Fruit fly (Drosophila melanogaster): Measurements from ENCODE around the gene Dpp10.

Gene Dpp10

dm6 chr2L:6526996-6527395 is 73.9 kb downstream of the Dpp10 start:
- no peak for TF ChIP-seq Ets98B (GFP tag; IDR thresholded peaks at IDR 0.05)
- TF ChIP-seq D1 (tag; optimal IDR thresholded peaks at IDR 0.05), result peak; percentile 29

Data from whole organism, pupa.